Worm (Caenorhabditis elegans) whole organism, L2 larva: Measurements from ENCODE around the gene tsp-1.

Experiments used
- C34F6.9 ChIP-seq: fragments of 150-350 bp; optimal IDR thresholded peaks from 2 replicates; lab custom pipeline; 2014; ENCODE audit warnings: missing biosample characterization, missing genetic modification characterization
- R02D3.7 ChIP-seq: fragments of 150-350 bp; optimal IDR thresholded peaks from 2 replicates; lab custom pipeline; 2014; ENCODE audit warnings: missing biosample characterization, missing genetic modification characterization
- Y55F3AM.14 ChIP-seq: fragments of 200-800 bp; sonication (Bioruptor generic); optimal IDR thresholded peaks from 2 replicates; lab custom pipeline; 2018; ENCODE audit warnings: mild to moderate bottlenecking, missing genetic modification characterization, missing compliant biosample characterization
- ZK546.5 ChIP-seq: sonication (generic microtip); optimal IDR thresholded peaks from 2 replicates; lab custom pipeline; 2017; ENCODE audit warnings: missing biosample characterization, missing genetic modification characterization
- aly-2 ChIP-seq: fragments of 150-350 bp; optimal IDR thresholded peaks from 2 replicates; lab custom pipeline; 2014; ENCODE audit warnings: missing biosample characterization, missing genetic modification characterization
- blmp-1 ChIP-seq: sonication (generic microtip); optimal IDR thresholded peaks from 2 replicates; lab custom pipeline; 2017; ENCODE audit warnings: missing genetic modification characterization, mild to moderate bottlenecking, missing compliant biosample characterization, antibody characterized with exemption, moderate library complexity; ENCODE audit not compliant: insufficient read depth
- ceh-82 ChIP-seq: fragments of 150-350 bp; optimal IDR thresholded peaks from 2 replicates; lab custom pipeline; 2014; ENCODE audit warnings: missing biosample characterization, missing genetic modification characterization
- dmd-4 ChIP-seq: sonication (generic microtip); optimal IDR thresholded peaks from 2 replicates; lab custom pipeline; 2017; ENCODE audit warnings: missing biosample characterization, missing genetic modification characterization
- elt-1 ChIP-seq: fragments of 150-350 bp; optimal IDR thresholded peaks from 2 replicates; lab custom pipeline; 2014; ENCODE audit warnings: missing biosample characterization, missing genetic modification characterization
- elt-3 ChIP-seq: sonication (generic microtip); optimal IDR thresholded peaks from 2 replicates; lab custom pipeline; 2017; ENCODE audit warnings: missing biosample characterization, missing genetic modification characterization
- fos-1 ChIP-seq: fragments of 150-350 bp; optimal IDR thresholded peaks from 2 replicates; lab custom pipeline; 2014; ENCODE audit warnings: missing biosample characterization, missing genetic modification characterization
- gmeb-1 ChIP-seq: fragments of 150-350 bp; optimal IDR thresholded peaks from 2 replicates; lab custom pipeline; 2014; ENCODE audit warnings: missing biosample characterization, missing genetic modification characterization
- lin-13 ChIP-seq: fragments of 150-350 bp; optimal IDR thresholded peaks from 2 replicates; lab custom pipeline; 2014; ENCODE audit warnings: missing biosample characterization, missing genetic modification reagents, missing genetic modification characterization
- lin-39 ChIP-seq: fragments of 150-350 bp; optimal IDR thresholded peaks from 2 replicates; lab custom pipeline; 2014; ENCODE audit warnings: missing biosample characterization, missing genetic modification reagents, missing genetic modification characterization
- lsy-2 ChIP-seq, 2 experiments: fragments of 150-350 bp in 1 of 2; sonication (generic microtip) in 1 of 2; optimal IDR thresholded peaks; 2 replicates each; lab custom pipeline; 2014 to 2017; ENCODE audit warnings: missing biosample characterization in 2 of 2, missing genetic modification characterization in 2 of 2
- mab-5 ChIP-seq: fragments of 150-350 bp; optimal IDR thresholded peaks from 2 replicates; lab custom pipeline; 2014; ENCODE audit warnings: missing biosample characterization, missing genetic modification characterization
- mdl-1 ChIP-seq, 2 experiments: fragments of 150-350 bp in 1 of 2; sonication (generic microtip) in 1 of 2; optimal IDR thresholded peaks; 2 replicates each; lab custom pipeline; 2017; ENCODE audit warnings: missing biosample characterization in 2 of 2, missing genetic modification characterization in 2 of 2
- nhr-10 ChIP-seq: sonication (generic microtip); optimal IDR thresholded peaks from 2 replicates; lab custom pipeline; 2017; ENCODE audit warnings: missing biosample characterization, missing genetic modification characterization
- nhr-11 ChIP-seq: fragments of 150-350 bp; optimal IDR thresholded peaks from 2 replicates; lab custom pipeline; 2014; ENCODE audit warnings: missing biosample characterization, missing genetic modification characterization
- nhr-129 ChIP-seq: fragments of 150-350 bp; optimal IDR thresholded peaks from 2 replicates; lab custom pipeline; 2014; ENCODE audit warnings: missing biosample characterization, missing genetic modification characterization
- nhr-21 ChIP-seq: fragments of 150-350 bp; optimal IDR thresholded peaks from 2 replicates; lab custom pipeline; 2014; ENCODE audit warnings: missing biosample characterization, missing genetic modification characterization
- nhr-23 ChIP-seq: fragments of 150-350 bp; optimal IDR thresholded peaks from 2 replicates; lab custom pipeline; 2014; ENCODE audit warnings: missing biosample characterization, missing genetic modification reagents, missing genetic modification characterization
- nhr-237 ChIP-seq: fragments of 150-350 bp; optimal IDR thresholded peaks from 2 replicates; lab custom pipeline; 2014; ENCODE audit warnings: missing biosample characterization, missing genetic modification characterization
- nhr-25 ChIP-seq: fragments of 150-350 bp; sonication (generic microtip); optimal IDR thresholded peaks from 3 replicates; lab custom pipeline; 2014; ENCODE audit warnings: missing biosample characterization, missing genetic modification characterization
- nhr-6 ChIP-seq: fragments of 150-350 bp; optimal IDR thresholded peaks from 2 replicates; lab custom pipeline; 2014; ENCODE audit warnings: missing biosample characterization, missing genetic modification characterization
- sem-4 ChIP-seq: fragments of 150-350 bp; optimal IDR thresholded peaks from 2 replicates; lab custom pipeline; 2014; ENCODE audit warnings: missing biosample characterization, missing genetic modification reagents, missing genetic modification characterization
- skn-1 ChIP-seq: sonication (generic microtip); optimal IDR thresholded peaks from 2 replicates; lab custom pipeline; 2017; ENCODE audit warnings: missing biosample characterization, missing genetic modification characterization
- sma-3 ChIP-seq: sonication (generic microtip); optimal IDR thresholded peaks from 2 replicates; lab custom pipeline; 2016; ENCODE audit warnings: missing genetic modification reagents, missing genetic modification characterization, missing compliant biosample characterization
- sma-9 ChIP-seq, 2 experiments: fragments of 150-350 bp in 1 of 2; sonication (generic microtip) in 1 of 2; optimal IDR thresholded peaks; 2 replicates each; lab custom pipeline; 2014 to 2016; ENCODE audit warnings: missing genetic modification characterization in 2 of 2, mild to moderate bottlenecking in 1 of 2, missing biosample characterization in 1 of 2, missing compliant biosample characterization in 1 of 2, missing genetic modification reagents in 1 of 2, moderate library complexity in 1 of 2
- unc-55 ChIP-seq: fragments of 150-350 bp; sonication (generic microtip); optimal IDR thresholded peaks from 3 replicates; lab custom pipeline; 2014; ENCODE audit warnings: missing biosample characterization, missing genetic modification reagents, missing genetic modification characterization
- zag-1 ChIP-seq: fragments of 150-350 bp; optimal IDR thresholded peaks from 2 replicates; lab custom pipeline; 2014; ENCODE audit warnings: missing biosample characterization, missing genetic modification characterization
- ztf-1 ChIP-seq: fragments of 200-800 bp; sonication (Bioruptor generic); conservative IDR thresholded peaks from 2 replicates; pipeline ENCODE4 v1.3.6; 2022; ENCODE audit warnings: missing genetic modification characterization, missing compliant biosample characterization
- ztf-11 ChIP-seq: sonication (generic microtip); optimal IDR thresholded peaks from 2 replicates; lab custom pipeline; 2017; ENCODE audit warnings: missing biosample characterization, missing genetic modification characterization
- ztf-4 ChIP-seq: fragments of 150-350 bp; optimal IDR thresholded peaks from 2 replicates; lab custom pipeline; 2014; ENCODE audit warnings: missing biosample characterization, missing genetic modification characterization

tsp-1 gene

ce11 chrIII:8217919-8218318 is 21.3 kb downstream of the tsp-1 start, which contains the start of gene C30A5.16:
TSS of gene C30A5.16 (plus strand) at chrIII:8218219.
- no peak for TF ChIP-seq nhr-129 (tag; lab: Kevin White, UChicago)
- TF ChIP-seq blmp-1 (tag; lab: Kevin White, UChicago) = no peak
- no peak for TF ChIP-seq dmd-4 (tag; lab: Kevin White, UChicago)
- TF ChIP-seq sem-4 (tag; lab: Kevin White, UChicago) = no peak
- TF ChIP-seq skn-1 (tag; lab: Kevin White, UChicago) = no peak
- TF ChIP-seq nhr-21 (tag; lab: Kevin White, UChicago) = no peak
- TF ChIP-seq fos-1 (tag; lab: Kevin White, UChicago) = no peak
- TF ChIP-seq ztf-4 (tag; lab: Kevin White, UChicago) = no peak
- TF ChIP-seq lin-39 (tag; lab: Kevin White, UChicago) = no peak
- TF ChIP-seq nhr-11 (tag; lab: Kevin White, UChicago) = no peak
- TF ChIP-seq nhr-6 (tag; lab: Kevin White, UChicago) = no peak
- TF ChIP-seq elt-1 = no peak
- TF ChIP-seq lsy-2 (tag; optimal IDR thresholded peaks at IDR 0.05; lab: Kevin White, UChicago) = no peak
- TF ChIP-seq mab-5 (tag; lab: Kevin White, UChicago) = no peak
- TF ChIP-seq lin-13 (GFP tag; lab: Kevin White, UChicago) = no peak
- no peak for TF ChIP-seq ztf-11 (tag; lab: Kevin White, UChicago)
- no peak for TF ChIP-seq sma-9 (GFP tag; optimal IDR thresholded peaks at IDR 0.05; lab: Kevin White, UChicago)
- TF ChIP-seq sma-9 (tag; optimal IDR thresholded peaks at IDR 0.05; lab: Kevin White, UChicago) = no peak
- no peak for TF ChIP-seq nhr-237
- TF ChIP-seq mdl-1 (tag; optimal IDR thresholded peaks at IDR 0.05; lab: Kevin White, UChicago) = no peak

ce11 chrIII:8216224-8216623 is 23.0 kb downstream of the tsp-1 start, which contains the start of gene unc-86:
TSS of gene unc-86 (minus strand) at chrIII:8216336.
- TF ChIP-seq unc-55 (GFP tag; lab: Kevin White, UChicago) (peak; percentile 4), R02D3.7 (tag; lab: Kevin White, UChicago) (no peak), sem-4 (tag; lab: Kevin White, UChicago) (no peak)

- TF ChIP-seq ztf-4 (tag; lab: Kevin White, UChicago) = no peak
- peak; percentile 49 for TF ChIP-seq unc-55 (GFP tag; lab: Kevin White, UChicago)
- TF ChIP-seq C34F6.9 = peak; percentile 17
- TF ChIP-seq nhr-10 = no peak
- no peak for TF ChIP-seq ZK546.5 (tag; lab: Kevin White, UChicago)
- TF ChIP-seq Y55F3AM.14 (GFP tag; lab: Kevin White, UChicago) = no peak
- no peak for TF ChIP-seq dmd-4 (tag; lab: Kevin White, UChicago)
- TF ChIP-seq nhr-6 (tag; lab: Kevin White, UChicago) = no peak
- no peak for TF ChIP-seq zag-1 (tag; lab: Kevin White, UChicago)
- no peak for TF ChIP-seq nhr-25
- no peak for TF ChIP-seq ztf-1 (GFP tag; lab: Robert Waterston, UW)
- peak in 1 of 2 experiments; percentile 54 for TF ChIP-seq lsy-2 (tag; optimal IDR thresholded peaks at IDR 0.05; lab: Kevin White, UChicago)
- TF ChIP-seq elt-3 (tag; lab: Kevin White, UChicago) = no peak
- no peak for TF ChIP-seq blmp-1 (tag; lab: Kevin White, UChicago)
- no peak for TF ChIP-seq elt-1
- peak; percentile 14 for TF ChIP-seq nhr-129 (tag; lab: Kevin White, UChicago)
These were observed 27.7 kb downstream of the tsp-1 start for ce11 chrIII:8211562-8211961.

- no peak for TF ChIP-seq sma-3 (GFP tag; lab: Kevin White, UChicago)
- TF ChIP-seq dmd-4 (tag; lab: Kevin White, UChicago) = no peak
- no peak for TF ChIP-seq ztf-1 (GFP tag; lab: Robert Waterston, UW)
- no peak for TF ChIP-seq gmeb-1 (tag; lab: Kevin White, UChicago)
- TF ChIP-seq lin-13 (GFP tag; lab: Kevin White, UChicago) = no peak
- TF ChIP-seq nhr-10 = no peak
- no peak for TF ChIP-seq C34F6.9
- TF ChIP-seq nhr-23 (tag; lab: Kevin White, UChicago) = no peak
- no peak for TF ChIP-seq ceh-82
- no peak for TF ChIP-seq mab-5 (tag; lab: Kevin White, UChicago)
- TF ChIP-seq lsy-2 (tag; optimal IDR thresholded peaks at IDR 0.05; lab: Kevin White, UChicago) = no peak
- TF ChIP-seq lin-39 (tag; lab: Kevin White, UChicago) = no peak
- TF ChIP-seq sem-4 (tag; lab: Kevin White, UChicago) = no peak
- TF ChIP-seq aly-2 (tag; lab: Kevin White, UChicago) = no peak
- TF ChIP-seq nhr-25 = no peak
These were observed 29.4 kb downstream of the tsp-1 start, which contains the start of gene C30A5.10 for ce11 chrIII:8209775-8210174. TSS of gene C30A5.10 (minus strand) at chrIII:8209875.
